Fruit fly (Drosophila melanogaster) whole organism, prepupa: ENCODE measurements around the gene Gr64d.
A peak's percentile ranks its signal among the peaks of the same experiment; 100 is the strongest.

Experiments used
- Blimp-1 ChIP-seq: fragments of 200-800 bp; sonication (Bioruptor generic); optimal IDR thresholded peaks from 3 replicates; lab custom pipeline; 2017; ENCODE audit warnings: missing biosample characterization, missing genetic modification characterization, mild to moderate bottlenecking, moderate library complexity, missing genetic modification reagents
- CG10631 ChIP-seq: fragments of 200-800 bp; sonication (Bioruptor generic); optimal IDR thresholded peaks from 2 replicates; lab custom pipeline; 2016; ENCODE audit warnings: missing biosample characterization, missing genetic modification characterization
- CG11294 ChIP-seq: fragments of 200-800 bp; sonication (Bioruptor generic); IDR thresholded peaks from 2 replicates; pipeline ENCODE4 v1.3.6; 2022; ENCODE audit warnings: missing biosample characterization, missing genetic modification characterization
- CG11902 ChIP-seq: fragments of 200-800 bp; sonication (Bioruptor generic); optimal IDR thresholded peaks from 3 replicates; lab custom pipeline; 2016; ENCODE audit warnings: missing biosample characterization, missing genetic modification characterization
- CG15336 ChIP-seq: fragments of 200-800 bp; sonication (Bioruptor generic); IDR thresholded peaks from 2 replicates; pipeline ENCODE4 v1.3.6; 2022; ENCODE audit warnings: missing biosample characterization, missing genetic modification characterization
- CG4318 ChIP-seq: fragments of 200-800 bp; sonication (Bioruptor generic); optimal IDR thresholded peaks from 3 replicates; lab custom pipeline; 2017; ENCODE audit warnings: missing biosample characterization, mild to moderate bottlenecking, missing genetic modification characterization
- CG6276 ChIP-seq: fragments of 200-800 bp; sonication (Bioruptor generic); optimal IDR thresholded peaks from 2 replicates; lab custom pipeline; 2017; ENCODE audit warnings: missing biosample characterization, mild to moderate bottlenecking, missing genetic modification characterization
- CG6792 ChIP-seq: fragments of 200-800 bp; sonication (Bioruptor generic); optimal IDR thresholded peaks from 3 replicates; lab custom pipeline; 2016; ENCODE audit warnings: missing biosample characterization, missing genetic modification characterization
- CG6808 ChIP-seq: fragments of 200-800 bp; sonication (Bioruptor generic); optimal IDR thresholded peaks from 3 replicates; lab custom pipeline; 2017; ENCODE audit warnings: missing biosample characterization, missing genetic modification characterization, mild to moderate bottlenecking, moderate library complexity, missing genetic modification reagents
- CG6854 ChIP-seq: fragments of 200-800 bp; sonication (Bioruptor generic); optimal IDR thresholded peaks from 2 replicates; lab custom pipeline; 2017; ENCODE audit warnings: missing biosample characterization, mild to moderate bottlenecking, missing genetic modification characterization
- CG7368 ChIP-seq: fragments of 200-800 bp; sonication (Bioruptor generic); optimal IDR thresholded peaks from 3 replicates; lab custom pipeline; 2016; ENCODE audit warnings: missing biosample characterization, missing genetic modification characterization
- CG8119 ChIP-seq: fragments of 200-800 bp; sonication (Bioruptor generic); IDR thresholded peaks from 3 replicates; pipeline ENCODE4 v1.3.6; 2022; ENCODE audit warnings: missing biosample characterization, missing genetic modification characterization
- CG9139 ChIP-seq: fragments of 200-800 bp; sonication (Bioruptor generic); optimal IDR thresholded peaks from 3 replicates; lab custom pipeline; 2017; ENCODE audit warnings: missing biosample characterization, mild to moderate bottlenecking, missing genetic modification characterization
- Eip78C ChIP-seq: fragments of 200-800 bp; sonication (Bioruptor generic); peaks from one replicate; lab custom pipeline; 2016; ENCODE audit warnings: missing biosample characterization, missing genetic modification characterization
- Ets21C ChIP-seq: fragments of 200-800 bp; sonication (Bioruptor generic); optimal IDR thresholded peaks from 3 replicates; lab custom pipeline; 2016; ENCODE audit warnings: missing biosample characterization, missing genetic modification characterization
- Hr38 ChIP-seq: sonication (Bioruptor generic); optimal IDR thresholded peaks from 2 replicates; lab custom pipeline; 2016; ENCODE audit warnings: missing biosample characterization, missing genetic modification characterization
- Lpt ChIP-seq: fragments of 200-800 bp; sonication (Bioruptor generic); optimal IDR thresholded peaks from 3 replicates; lab custom pipeline; 2016; ENCODE audit warnings: missing biosample characterization, missing genetic modification characterization
- Met ChIP-seq: fragments of 200-800 bp; sonication (Bioruptor generic); optimal IDR thresholded peaks from 3 replicates; lab custom pipeline; 2016; ENCODE audit warnings: missing biosample characterization, missing genetic modification characterization
- Sox14 ChIP-seq: fragments of 200-800 bp; sonication (Bioruptor generic); optimal IDR thresholded peaks from 3 replicates; lab custom pipeline; 2016; ENCODE audit warnings: missing biosample characterization, missing genetic modification characterization
- acj6 ChIP-seq: fragments of 200-800 bp; sonication (Bioruptor generic); optimal IDR thresholded peaks from 3 replicates; lab custom pipeline; 2016; ENCODE audit warnings: missing biosample characterization, missing genetic modification characterization
- cyc ChIP-seq: fragments of 200-800 bp; sonication (Bioruptor generic); optimal IDR thresholded peaks from 3 replicates; lab custom pipeline; 2016; ENCODE audit warnings: missing biosample characterization, missing genetic modification characterization
- dsx ChIP-seq: fragments of 200-800 bp; optimal IDR thresholded peaks from 3 replicates; lab custom pipeline; 2019; ENCODE audit warnings: missing biosample characterization, mild to moderate bottlenecking, missing genetic modification characterization, moderate library complexity; ENCODE audit not compliant: poor library complexity, severe bottlenecking
- eg ChIP-seq: fragments of 200-800 bp; sonication (Bioruptor generic); IDR thresholded peaks from 3 replicates; pipeline ENCODE4 v1.3.6; 2022; ENCODE audit warnings: missing biosample characterization, missing genetic modification characterization
- fd59A ChIP-seq: fragments of 200-800 bp; sonication (Bioruptor generic); optimal IDR thresholded peaks from 2 replicates; lab custom pipeline; 2017; ENCODE audit warnings: missing biosample characterization, mild to moderate bottlenecking, missing genetic modification characterization, missing genetic modification reagents
- fd85E ChIP-seq: fragments of 200-800 bp; sonication (Bioruptor generic); optimal IDR thresholded peaks from 3 replicates; lab custom pipeline; 2016; ENCODE audit warnings: missing biosample characterization, missing genetic modification characterization
- lz ChIP-seq: fragments of 200-800 bp; sonication (Bioruptor generic); optimal IDR thresholded peaks from 3 replicates; lab custom pipeline; 2016; ENCODE audit warnings: missing biosample characterization, missing genetic modification characterization
- net ChIP-seq: fragments of 200-800 bp; sonication (Bioruptor generic); optimal IDR thresholded peaks from 3 replicates; lab custom pipeline; 2016; ENCODE audit warnings: missing biosample characterization, missing genetic modification characterization
- salr ChIP-seq, 2 experiments: fragments of 200-800 bp; sonication (Bioruptor generic); optimal IDR thresholded peaks; 3 replicates each; lab custom pipeline; 2016 to 2018; ENCODE audit warnings: missing biosample characterization in 2 of 2, missing genetic modification characterization in 2 of 2, mild to moderate bottlenecking in 1 of 2
- spab ChIP-seq: fragments of 200-800 bp; sonication (Bioruptor generic); optimal IDR thresholded peaks from 2 replicates; lab custom pipeline; 2017; ENCODE audit warnings: missing biosample characterization, mild to moderate bottlenecking, missing genetic modification characterization, missing genetic modification reagents
- vri ChIP-seq: fragments of 200-800 bp; sonication (Bioruptor generic); optimal IDR thresholded peaks from 3 replicates; lab custom pipeline; 2016; ENCODE audit warnings: missing biosample characterization, mild to moderate bottlenecking, missing genetic modification characterization

Gr64d gene

DNA sequence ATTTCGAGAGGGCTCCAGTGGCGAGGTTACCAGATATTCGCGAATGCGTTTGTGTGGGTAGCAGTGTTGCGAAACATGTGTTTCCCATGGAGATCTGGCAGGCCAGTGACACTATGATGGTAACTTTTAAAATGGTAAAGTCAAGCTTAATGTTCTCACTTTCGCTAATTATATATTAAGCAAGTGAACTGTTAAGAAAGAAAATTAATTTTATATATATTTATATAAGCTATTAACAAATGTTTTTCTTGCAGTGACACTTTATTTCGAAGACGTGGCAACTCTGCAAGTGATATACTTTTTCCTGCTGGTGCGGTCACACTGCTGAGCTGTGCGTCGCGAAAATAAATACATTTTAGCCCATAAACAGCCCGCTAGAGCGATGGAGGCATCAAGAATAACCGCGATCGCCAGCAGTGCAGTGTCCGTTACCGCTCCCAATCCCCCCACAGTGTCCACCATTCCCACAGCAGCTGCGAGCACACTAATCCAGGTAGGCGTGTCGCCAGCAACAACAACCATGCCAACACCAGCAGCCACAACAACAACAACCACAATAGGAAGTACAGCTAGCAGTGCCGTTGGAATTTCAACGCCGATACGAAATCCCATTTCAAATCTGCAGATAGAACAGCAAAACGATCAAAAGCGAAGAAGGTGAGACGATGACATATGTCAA lies 8.5 kb downstream of the Gr64d start, which contains the start of the genes CG11593 and Rcd5 (continued):
- no peak for TF ChIP-seq lz (GFP tag; lab: Kevin White, UChicago)
- no peak for TF ChIP-seq CG6854
- no peak for TF ChIP-seq Met
- no peak for TF ChIP-seq Hr38 (GFP tag; lab: Kevin White, UChicago)
- peak; percentile 46; the same call in 1 of the 2 replicates for TF ChIP-seq CG11294
- peak; percentile 41 for TF ChIP-seq CG4318 (GFP tag; lab: Kevin White, UChicago)
- TF ChIP-seq CG11902 (GFP tag; lab: Kevin White, UChicago): peak; percentile 71
- TF ChIP-seq fd59A (GFP tag; lab: Kevin White, UChicago): peak; percentile 11

DNA sequence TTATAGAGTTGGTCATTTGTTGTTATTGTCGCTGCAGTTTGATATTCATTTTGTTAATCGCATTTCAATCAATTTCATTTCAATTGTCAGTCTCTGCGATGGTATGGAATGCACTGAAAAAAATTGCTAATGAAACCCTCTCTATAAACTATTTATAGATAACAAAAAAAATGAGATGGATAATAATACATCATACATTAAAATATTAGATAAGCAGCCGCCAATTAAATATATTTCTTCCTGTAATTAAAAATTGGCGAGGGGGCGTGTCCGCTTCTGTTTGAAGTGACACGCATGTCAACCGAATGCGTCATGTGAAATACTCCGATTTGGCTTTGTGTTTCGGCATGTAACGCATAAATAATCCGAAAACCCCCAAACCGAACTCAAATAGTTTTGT lies 12.6 kb downstream of the Gr64d start:
- TF ChIP-seq Lpt (no peak), eg (GFP tag; lab: Robert Waterston, UW) (0 out of 3 replicates have a peak, but pooled peaks have one; percentile 14)
- TF ChIP-seq, all 60 proteins: peak for 1

DNA sequence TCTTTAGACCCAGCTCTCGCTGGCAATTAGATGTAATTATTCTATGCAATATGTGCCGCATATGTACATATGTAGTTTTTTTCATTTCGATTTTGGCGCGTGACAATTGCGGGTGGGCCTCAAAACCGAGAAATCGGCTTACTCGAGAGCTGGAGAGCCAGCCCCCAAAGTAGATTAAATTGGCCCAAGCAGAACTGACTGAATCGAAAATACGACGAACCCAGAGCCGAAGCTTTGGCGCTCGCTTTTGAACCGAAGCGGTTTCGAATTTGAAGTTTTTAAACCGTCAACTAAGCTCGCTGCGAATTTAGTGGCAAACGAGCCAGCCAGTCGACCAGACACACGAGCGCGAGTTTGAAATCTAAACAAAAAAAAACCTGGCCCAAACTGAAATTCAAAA lies 14.4 kb downstream of the Gr64d start, which contains the start of gene CG1136:
TSS of gene CG1136 (plus strand) at position 308 of the 400 bp plus-strand sequence.
- TF ChIP-seq Met (no peak), eg (GFP tag; lab: Robert Waterston, UW) (0 out of 3 replicates have a peak, but pooled peaks have one; percentile 11), Ets21C (GFP tag; lab: Kevin White, UChicago) (no peak), net (no peak)

DNA sequence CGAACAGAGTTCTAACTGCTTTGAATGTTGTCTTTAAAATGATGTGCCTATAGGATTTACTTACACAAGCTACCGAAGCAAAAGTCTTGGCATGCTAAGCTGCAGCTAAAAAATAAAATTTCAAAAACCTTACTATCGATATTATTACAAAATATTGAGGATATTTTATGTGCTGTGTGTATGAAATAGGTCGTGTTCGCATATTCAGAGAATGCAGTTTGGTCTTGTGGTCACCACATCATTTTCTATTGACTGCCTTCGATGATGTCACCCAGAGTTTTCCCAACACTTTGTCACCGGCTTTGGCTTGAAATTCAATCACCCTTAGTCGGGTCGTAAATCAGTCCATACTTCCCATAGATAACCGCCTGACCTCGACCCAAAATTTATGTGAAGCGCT lies 15.8 kb downstream of the Gr64d start, which contains the start of gene Dpy-30L2:
TSS of gene Dpy-30L2 (minus strand) at position 101 of the 400 bp plus-strand sequence.
- TF ChIP-seq CG6808 (GFP tag; lab: Kevin White, UChicago) (no peak), CG7368 (GFP tag; lab: Kevin White, UChicago) (no peak)
- TF ChIP-seq, all 60 proteins: peak for 0

DNA sequence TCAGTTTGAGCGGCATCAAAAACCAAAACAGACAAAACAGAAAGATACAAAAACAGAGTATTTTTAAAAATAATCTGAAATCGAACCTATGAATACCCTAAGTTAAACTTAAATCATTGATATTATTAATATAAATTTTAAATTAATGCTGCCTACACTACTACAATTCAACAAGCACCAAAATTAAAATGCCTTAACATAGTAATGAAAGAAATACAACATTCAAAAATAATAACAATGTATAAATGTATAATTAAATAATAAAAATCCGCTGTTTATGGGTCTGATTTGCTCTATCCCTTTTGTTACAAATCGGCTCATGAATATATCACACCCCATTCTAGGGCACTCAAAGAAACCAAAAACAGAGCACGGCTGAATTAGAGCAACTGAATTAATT lies 17.2 kb downstream of the Gr64d start:
- TF ChIP-seq Sox14 (GFP tag; lab: Kevin White, UChicago) (no peak), salr (GFP tag; optimal IDR thresholded peaks at IDR 0.05; lab: Kevin White, UChicago) (no peak), eg (GFP tag; lab: Robert Waterston, UW) (no peak), Eip78C (GFP tag; lab: Kevin White, UChicago) (peak; percentile 30)

DNA sequence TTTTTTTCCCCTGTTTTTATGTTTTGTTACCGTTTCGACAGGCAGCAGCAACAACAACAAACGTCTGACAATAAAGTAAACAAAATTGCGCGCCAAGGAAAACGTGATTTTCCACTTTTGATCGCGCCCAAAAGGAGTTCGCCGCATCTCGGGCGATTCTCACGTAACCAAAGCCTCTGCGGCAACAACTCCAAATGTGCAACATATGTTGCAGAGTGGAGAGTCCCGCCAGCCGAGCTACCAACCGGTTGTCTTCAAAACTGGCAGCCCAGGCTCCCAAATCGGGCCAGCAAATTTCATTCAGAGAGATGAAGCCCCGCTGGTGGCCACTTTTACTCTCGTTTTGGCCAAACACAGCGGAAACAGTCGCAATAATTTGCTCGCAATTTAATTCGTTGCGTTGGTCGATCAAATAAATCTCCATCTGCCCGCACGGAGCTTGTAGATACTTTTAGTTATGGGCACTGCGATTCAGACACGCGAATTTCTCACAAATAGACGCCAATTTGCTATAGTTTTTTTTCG lies 23.6 kb downstream of the Gr64d start:
- no peak for TF ChIP-seq CG15336 (GFP tag; lab: Robert Waterston, UW)
- peak; percentile 91 for TF ChIP-seq Blimp-1 (GFP tag; lab: Kevin White, UChicago)
- TF ChIP-seq eg (GFP tag; lab: Robert Waterston, UW): no peak
- no peak for TF ChIP-seq CG9139
- no peak for TF ChIP-seq fd85E
- TF ChIP-seq CG6854: peak; percentile 64
- TF ChIP-seq CG8119: 0 out of 3 replicates have a peak, but pooled peaks have one; percentile 35
- no peak for TF ChIP-seq CG6276
- TF ChIP-seq spab: no peak
- no peak for TF ChIP-seq CG10631 (GFP tag; lab: Kevin White, UChicago)
- no peak for TF ChIP-seq Sox14 (GFP tag; lab: Kevin White, UChicago)
- TF ChIP-seq cyc (GFP tag; lab: Kevin White, UChicago): no peak
- peak; percentile 77 for TF ChIP-seq dsx (GFP tag; lab: Kevin White, UChicago)
- TF ChIP-seq acj6 (GFP tag; lab: Kevin White, UChicago): no peak
- TF ChIP-seq CG6792 (GFP tag; lab: Kevin White, UChicago): no peak
- peak; percentile 4 for TF ChIP-seq vri (GFP tag; lab: Kevin White, UChicago)
- no peak for TF ChIP-seq CG11902 (GFP tag; lab: Kevin White, UChicago)
